1 fruit fly cellular context compared by ENCODE assay signal in the genomic region with DNA sequence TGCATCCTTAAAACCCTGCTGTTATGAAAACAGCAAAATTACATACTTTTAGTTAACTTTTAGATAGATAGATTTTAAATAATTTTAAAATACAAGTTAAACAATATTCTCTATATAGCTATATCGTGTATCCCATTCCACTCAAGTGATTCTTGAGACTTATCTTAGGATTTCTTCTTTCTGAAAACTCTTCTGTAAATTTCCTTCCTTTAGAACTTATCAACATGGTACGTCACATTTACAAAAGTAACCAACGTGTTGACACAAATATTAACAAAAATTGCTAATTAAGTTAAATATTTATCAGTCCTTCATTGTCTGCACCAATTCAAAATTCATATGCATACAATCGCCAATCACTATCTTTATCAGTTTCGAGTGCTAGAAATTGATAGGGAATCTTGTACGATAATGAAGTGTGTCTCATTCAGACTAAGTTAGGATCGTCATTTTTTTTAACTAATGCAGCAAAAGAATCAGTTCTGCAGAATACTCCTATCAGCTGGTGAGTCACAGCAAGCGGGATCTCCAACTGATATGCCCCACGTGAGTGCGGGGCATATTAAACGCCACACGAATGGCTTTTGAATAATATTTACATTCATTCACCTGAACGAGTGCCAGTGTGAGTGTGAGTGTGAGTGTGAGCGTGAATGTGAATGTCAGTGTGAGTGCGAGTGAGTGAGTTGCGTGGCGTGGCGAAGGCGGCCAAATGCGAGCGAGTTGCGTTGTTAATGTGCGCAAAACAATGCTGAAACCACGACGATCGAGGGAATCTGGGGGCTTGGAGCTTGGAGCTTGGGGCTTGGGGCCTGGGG.
TF ChIP-seq lines count a peak whose summit lies in the region.

No protein-coding gene starts in this region.

TF ChIP-seq in whole organism, embryonic, 481 proteins besides CTCF, POLR2A, EP300 and RAD21 (continued from another document):
- TF ChIP-seq knrl (GFP tag; IDR thresholded peaks at IDR 0.05; lab: Robert Waterston, UW; ENCODE audit: partially characterized antibody), result no peak
- TF ChIP-seq ci (GFP tag; IDR thresholded peaks at IDR 0.05; lab: Robert Waterston, UW), result peak; percentile 64; the same call in 1 of the 3 replicates
- TF ChIP-seq CG3726 (GFP tag; IDR thresholded peaks at IDR 0.05; lab: Robert Waterston, UW), result no peak
- TF ChIP-seq CG12769 (tag; optimal IDR thresholded peaks at IDR 0.05; lab: Kevin White, UChicago), result peak; percentile 74
- 0 out of 3 replicates have a peak, but pooled peaks have one; percentile 36 for TF ChIP-seq Dbx (GFP tag; IDR thresholded peaks at IDR 0.05; lab: Robert Waterston, UW)
- no peak for TF ChIP-seq CG10654 (GFP tag; optimal IDR thresholded peaks at IDR 0.05; lab: Kevin White, UChicago)
- peak; percentile 70 for TF ChIP-seq CG13894 (tag; optimal IDR thresholded peaks at IDR 0.05; lab: Kevin White, UChicago)
- no peak for TF ChIP-seq CG8924 (tag; optimal IDR thresholded peaks at IDR 0.05; lab: Kevin White, UChicago)
- no peak for TF ChIP-seq prd (optimal IDR thresholded peaks at IDR 0.05; lab: Kevin White, UChicago)
- TF ChIP-seq prd (GFP tag; IDR thresholded peaks at IDR 0.05; lab: Robert Waterston, UW), result no peak
- no peak for TF ChIP-seq Mes4 (GFP tag; optimal IDR thresholded peaks at IDR 0.05; lab: Kevin White, UChicago)
- TF ChIP-seq Ptx1 (GFP tag; IDR thresholded peaks at IDR 0.05; lab: Robert Waterston, UW), result 0 out of 2 replicates have a peak, but pooled peaks have one; percentile 15
- TF ChIP-seq HmgD (GFP tag; optimal IDR thresholded peaks at IDR 0.05; lab: Kevin White, UChicago), result no peak
- TF ChIP-seq slbo (GFP tag; IDR thresholded peaks at IDR 0.05; lab: Robert Waterston, UW), result peak; percentile 25; the same call in 1 of the 2 replicates
- no peak for TF ChIP-seq Blimp-1 (GFP tag; optimal IDR thresholded peaks at IDR 0.05; lab: Kevin White, UChicago)
- peak; percentile 69 for TF ChIP-seq sd (tag; optimal IDR thresholded peaks at IDR 0.05; lab: Kevin White, UChicago)
- no peak for TF ChIP-seq CG11560 (tag; IDR thresholded peaks at IDR 0.05; lab: Robert Waterston, UW)
- TF ChIP-seq Fer2 (tag; optimal IDR thresholded peaks at IDR 0.05; lab: Kevin White, UChicago), result no peak
- TF ChIP-seq vvl (GFP tag; IDR thresholded peaks at IDR 0.05; lab: Robert Waterston, UW), result peak; percentile 93
- TF ChIP-seq CG1832 (GFP tag; optimal IDR thresholded peaks at IDR 0.05; lab: Kevin White, UChicago), result peak; percentile 13
- no peak for TF ChIP-seq CG2875 (GFP tag; optimal IDR thresholded peaks at IDR 0.05; lab: Kevin White, UChicago)
- TF ChIP-seq Bteb2 (GFP tag; optimal IDR thresholded peaks at IDR 0.05; lab: Kevin White, UChicago), result no peak
- TF ChIP-seq CG15269 (tag; optimal IDR thresholded peaks at IDR 0.05; lab: Kevin White, UChicago), result peak; percentile 7
- peak; percentile 23 for TF ChIP-seq NfI (GFP tag; optimal IDR thresholded peaks at IDR 0.05; lab: Kevin White, UChicago)
- TF ChIP-seq CrebB (tag; optimal IDR thresholded peaks at IDR 0.05; lab: Kevin White, UChicago), result no peak
- TF ChIP-seq CG7928 (GFP tag; optimal IDR thresholded peaks at IDR 0.05; lab: Kevin White, UChicago), result no peak
- TF ChIP-seq CG10979 (tag; optimal IDR thresholded peaks at IDR 0.05; lab: Kevin White, UChicago), result no peak
- 0 out of 2 replicates have a peak, but pooled peaks have one; percentile 12 for TF ChIP-seq MBD-R2 (GFP tag; IDR thresholded peaks at IDR 0.05; lab: Robert Waterston, UW)
- TF ChIP-seq Hmr (GFP tag; optimal IDR thresholded peaks at IDR 0.05; lab: Kevin White, UChicago), result peak; percentile 24
- peak; percentile 45 for TF ChIP-seq CG9932 (GFP tag; IDR thresholded peaks at IDR 0.05; lab: Robert Waterston, UW)
- TF ChIP-seq dysf (GFP tag; IDR thresholded peaks at IDR 0.05; lab: Robert Waterston, UW), result peak; percentile 34; the same call in 1 of the 3 replicates
- no peak for TF ChIP-seq tio (GFP tag; optimal IDR thresholded peaks at IDR 0.05; lab: Kevin White, UChicago)
- TF ChIP-seq CG12219 (GFP tag; optimal IDR thresholded peaks at IDR 0.05; lab: Kevin White, UChicago), result peak; percentile 27
- TF ChIP-seq CG8290 (GFP tag; optimal IDR thresholded peaks at IDR 0.05; lab: Kevin White, UChicago), result no peak
- peak in 1 of 2 experiments; percentile 76 for TF ChIP-seq CG8290 (tag; optimal IDR thresholded peaks at IDR 0.05; lab: Kevin White, UChicago)
